Worm (Caenorhabditis elegans): ENCODE measurements around the gene clec-158.

DNA sequence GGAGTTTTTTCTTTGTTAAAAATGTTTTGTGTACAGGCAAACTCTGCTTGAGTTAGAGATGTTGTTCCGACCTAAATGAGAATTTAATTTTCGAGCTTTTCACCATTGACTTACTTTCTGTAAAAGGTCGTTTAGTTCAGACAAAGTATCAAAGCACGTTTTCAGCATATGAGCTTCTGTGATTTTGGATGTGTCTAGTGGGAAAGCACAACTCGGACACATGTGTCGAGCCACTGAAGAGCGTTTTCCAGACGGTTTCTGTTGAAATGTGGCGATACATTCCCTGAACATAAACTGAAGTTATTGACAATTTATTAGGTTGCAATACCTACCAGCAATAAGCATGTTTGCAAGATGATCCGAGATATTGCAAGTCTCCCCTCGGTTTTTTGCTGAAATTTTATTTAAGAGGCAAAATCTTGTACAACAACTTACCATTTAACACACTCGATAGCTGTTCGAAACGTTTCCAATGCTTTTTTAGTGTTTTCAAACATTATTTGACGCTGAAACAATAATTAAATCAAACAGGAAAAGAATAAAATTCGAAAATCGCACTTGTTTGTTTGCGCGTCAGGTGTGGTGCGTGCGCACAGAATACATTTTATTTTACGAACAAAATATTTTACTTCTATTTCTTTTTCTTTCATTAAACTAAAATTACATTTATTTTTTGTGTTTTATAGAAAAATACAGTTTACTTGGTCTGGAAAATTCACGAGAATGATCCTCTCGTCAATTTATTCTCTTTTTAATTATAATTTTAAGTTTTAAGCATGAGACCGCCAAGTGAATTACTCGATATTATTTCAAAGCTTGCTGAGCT lies 29.8 kb upstream of the clec-158 start, which contains the start of the genes brd-1 and K04C2.2:
- no peak for TF ChIP-seq hlh-8 (tag; optimal IDR thresholded peaks at IDR 0.05)
- TF ChIP-seq pha-4 (tag; optimal IDR thresholded peaks at IDR 0.05), result no peak
- no peak for TF ChIP-seq tbx-2 (tag; optimal IDR thresholded peaks at IDR 0.05)
- TF ChIP-seq pax-1 (tag; optimal IDR thresholded peaks at IDR 0.05), result no peak
- TF ChIP-seq hlh-30 (tag; optimal IDR thresholded peaks at IDR 0.05; ENCODE audit: insufficient read depth), result no peak
- no peak for TF ChIP-seq nhr-11 (tag; optimal IDR thresholded peaks at IDR 0.05)
- TF ChIP-seq sdc-2 (tag; optimal IDR thresholded peaks at IDR 0.05), result no peak
- TF ChIP-seq elt-2 (tag; optimal IDR thresholded peaks at IDR 0.05), result no peak
- no peak for TF ChIP-seq rnt-1 (tag; optimal IDR thresholded peaks at IDR 0.05)
- TF ChIP-seq ceh-9 (tag; optimal IDR thresholded peaks at IDR 0.05), result no peak
- TF ChIP-seq ceh-45 (GFP tag; IDR thresholded peaks at IDR 0.05), result no peak
